Worm (Caenorhabditis elegans) whole organism, young adult: ENCODE measurements around the gene F11G11.5.

Source experiments
- C06A6.2 ChIP-seq: fragments of 200-800 bp; sonication (Bioruptor generic); conservative IDR thresholded peaks from 2 replicates; pipeline ENCODE4 v1.3.6; 2022; ENCODE audit warnings: missing genetic modification characterization, missing compliant biosample characterization
- F49E8.2 ChIP-seq: sonication (generic microtip); optimal IDR thresholded peaks from 3 replicates; lab custom pipeline; 2017; ENCODE audit warnings: missing genetic modification characterization, mild to moderate bottlenecking, missing compliant biosample characterization, antibody characterized with exemption, moderate library complexity; ENCODE audit not compliant: insufficient read depth
- aptf-3 ChIP-seq: fragments of 200-800 bp; sonication (Bioruptor generic); IDR thresholded peaks from 2 replicates; pipeline ENCODE4 v1.3.6; 2022; ENCODE audit warnings: missing genetic modification characterization, missing compliant biosample characterization
- ceh-100 ChIP-seq: fragments of 200-800 bp; sonication (Bioruptor generic); IDR thresholded peaks from 2 replicates; pipeline ENCODE4 v1.3.6; 2022; ENCODE audit warnings: missing genetic modification reagents, missing genetic modification characterization, missing compliant biosample characterization
- ceh-79 ChIP-seq: sonication (generic microtip); optimal IDR thresholded peaks from 2 replicates; lab custom pipeline; 2017; ENCODE audit warnings: mild to moderate bottlenecking, missing genetic modification characterization, missing compliant biosample characterization
- lin-26 ChIP-seq: fragments of 200-800 bp; sonication (Bioruptor generic); IDR thresholded peaks from 2 replicates; pipeline ENCODE4 v1.3.6; 2022; ENCODE audit warnings: missing genetic modification reagents, missing genetic modification characterization, missing compliant biosample characterization

- TF ChIP-seq ceh-100: no peak
- no peak for TF ChIP-seq lin-26
- no peak for TF ChIP-seq F49E8.2 (tag; lab: Kevin White, UChicago)
- no peak for TF ChIP-seq aptf-3
- no peak for TF ChIP-seq C06A6.2 (GFP tag; lab: Robert Waterston, UW)
- peak; percentile 12 for TF ChIP-seq ceh-79 (tag; lab: Kevin White, UChicago)
Measured at ce11 chrII:4902035-4902434, 44.3 kb downstream of the F11G11.5 start, which contains the start of gene R05F9.9.
